Fruit fly (Drosophila melanogaster): ENCODE measurements around the gene CG42450.

CG42450 gene

dm6 chrX:18789353-18790210 is 23.5 kb upstream of the CG42450 start (continued):
- TF ChIP-seq her (GFP tag; optimal IDR thresholded peaks at IDR 0.05) (peak; percentile 14), sim (GFP tag; IDR thresholded peaks at IDR 0.05) (no peak), tio (GFP tag; optimal IDR thresholded peaks at IDR 0.05) (peak; percentile 80), CG9609 (GFP tag; optimal IDR thresholded peaks at IDR 0.05) (peak; percentile 44), psq (GFP tag; optimal IDR thresholded peaks at IDR 0.05) (no peak), CG1832 (GFP tag; optimal IDR thresholded peaks at IDR 0.05) (no peak), crp (GFP tag; optimal IDR thresholded peaks at IDR 0.05) (peak in 1 of 2 experiments; percentile 70), Neu2 (GFP tag; optimal IDR thresholded peaks at IDR 0.05; ENCODE audit: borderline replicate concordance) (no peak), Antp (GFP tag; optimal IDR thresholded peaks at IDR 0.05) (peak; percentile 52), z (GFP tag; IDR thresholded peaks at IDR 0.05) (no peak), dysf (GFP tag; IDR thresholded peaks at IDR 0.05) (peak; percentile 67; the same call in 2 of the 3 replicates), Sin3A (optimal IDR thresholded peaks at IDR 0.05) (no peak), CG15696 (tag; optimal IDR thresholded peaks at IDR 0.05) (peak; percentile 23), croc (GFP tag; conservative IDR thresholded peaks at IDR 0.05) (no peak), gem (tag; optimal IDR thresholded peaks at IDR 0.05) (peak; percentile 78), pum (GFP tag; optimal IDR thresholded peaks at IDR 0.05) (peak; percentile 26), Hr78 (GFP tag; optimal IDR thresholded peaks at IDR 0.05) (peak in 1 of 2 experiments; percentile 79), CG11398 (GFP tag; optimal IDR thresholded peaks at IDR 0.05) (peak; percentile 5), CG30020 (tag; optimal IDR thresholded peaks at IDR 0.05) (peak; percentile 30), HLHmδ (GFP tag; optimal IDR thresholded peaks at IDR 0.05) (no peak), fd102C (GFP tag; optimal IDR thresholded peaks at IDR 0.05) (no peak), bcd (GFP tag; optimal IDR thresholded peaks at IDR 0.05) (peak; percentile 64), Bteb2 (GFP tag; optimal IDR thresholded peaks at IDR 0.05) (no peak), sug (tag; optimal IDR thresholded peaks at IDR 0.05) (peak; percentile 65), Sox102F (GFP tag; optimal IDR thresholded peaks at IDR 0.05) (peak; percentile 48), CG8388 (GFP tag; optimal IDR thresholded peaks at IDR 0.05) (peak; percentile 51), CG13624 (GFP tag; optimal IDR thresholded peaks at IDR 0.05) (peak; percentile 78), ken (GFP tag; IDR thresholded peaks at IDR 0.05) (no peak), CG4360 (GFP tag; IDR thresholded peaks at IDR 0.05) (no peak), exex (tag; optimal IDR thresholded peaks at IDR 0.05) (no peak), BtbVII (GFP tag; optimal IDR thresholded peaks at IDR 0.05) (peak; percentile 61), Pdp1 (GFP tag; optimal IDR thresholded peaks at IDR 0.05) (peak; percentile 43 to 45), H2.0 (GFP tag; IDR thresholded peaks at IDR 0.05) (no peak), zfh1 (GFP tag; IDR thresholded peaks at IDR 0.05) (no peak), CG10979 (tag; optimal IDR thresholded peaks at IDR 0.05) (peak; percentile 57), sima (GFP tag; optimal IDR thresholded peaks at IDR 0.05) (no peak), ham (GFP tag; IDR thresholded peaks at IDR 0.05) (no peak), tna (GFP tag; IDR thresholded peaks at IDR 0.05; ENCODE audit: partially characterized antibody) (no peak), pho (GFP tag; optimal IDR thresholded peaks at IDR 0.05) (peak; percentile 56), CG13424 (tag; optimal IDR thresholded peaks at IDR 0.05) (peak; percentile 69), dmrt99B (tag; optimal IDR thresholded peaks at IDR 0.05) (peak; percentile 74), Ravus (GFP tag; IDR thresholded peaks at IDR 0.05) (no peak), CG14441 (GFP tag; IDR thresholded peaks at IDR 0.05) (peak; percentile 63), B-H1 (GFP tag; IDR thresholded peaks at IDR 0.05) (no peak), B-H2 (GFP tag; optimal IDR thresholded peaks at IDR 0.05) (no peak), CG2678 (tag; optimal IDR thresholded peaks at IDR 0.05) (peak; percentile 78), HLH3B (GFP tag; IDR thresholded peaks at IDR 0.05) (no peak), Ptx1 (GFP tag; IDR thresholded peaks at IDR 0.05) (peak; percentile 48; the same call in 1 of the 2 replicates), pb (GFP tag; optimal IDR thresholded peaks at IDR 0.05) (peak; percentile 34)
